Worm (Caenorhabditis elegans) whole organism, L2 larva: ENCODE measurements around the gene unc-47.

Experiments
- F13H6.1 ChIP-seq: sonication (generic microtip); optimal IDR thresholded peaks from 2 replicates; lab custom pipeline; 2016; ENCODE audit warnings: missing genetic modification characterization, missing compliant biosample characterization
- R02D3.7 ChIP-seq: fragments of 150-350 bp; optimal IDR thresholded peaks from 2 replicates; lab custom pipeline; 2014; ENCODE audit warnings: missing biosample characterization, missing genetic modification characterization
- Y55F3AM.14 ChIP-seq: fragments of 200-800 bp; sonication (Bioruptor generic); optimal IDR thresholded peaks from 2 replicates; lab custom pipeline; 2018; ENCODE audit warnings: mild to moderate bottlenecking, missing genetic modification characterization, missing compliant biosample characterization
- alr-1 ChIP-seq: fragments of 150-350 bp; optimal IDR thresholded peaks from 2 replicates; lab custom pipeline; 2014; ENCODE audit warnings: missing biosample characterization, missing genetic modification characterization
- ama-1 ChIP-seq: fragments of 150-350 bp; optimal IDR thresholded peaks from 2 replicates; lab custom pipeline; 2018; ENCODE audit warnings: inconsistent platforms
- blmp-1 ChIP-seq: sonication (generic microtip); optimal IDR thresholded peaks from 2 replicates; lab custom pipeline; 2017; ENCODE audit warnings: missing genetic modification characterization, mild to moderate bottlenecking, missing compliant biosample characterization, antibody characterized with exemption, moderate library complexity; ENCODE audit not compliant: insufficient read depth
- ceh-16 ChIP-seq: fragments of 150-350 bp; optimal IDR thresholded peaks from 2 replicates; lab custom pipeline; 2014; ENCODE audit warnings: missing biosample characterization, missing genetic modification characterization
- ceh-82 ChIP-seq: fragments of 150-350 bp; optimal IDR thresholded peaks from 2 replicates; lab custom pipeline; 2014; ENCODE audit warnings: missing biosample characterization, missing genetic modification characterization
- crh-2 ChIP-seq: sonication (generic microtip); optimal IDR thresholded peaks from 2 replicates; lab custom pipeline; 2017; ENCODE audit warnings: missing biosample characterization, missing genetic modification characterization
- elt-1 ChIP-seq: fragments of 150-350 bp; optimal IDR thresholded peaks from 2 replicates; lab custom pipeline; 2014; ENCODE audit warnings: missing biosample characterization, missing genetic modification characterization
- elt-3 ChIP-seq: sonication (generic microtip); optimal IDR thresholded peaks from 2 replicates; lab custom pipeline; 2017; ENCODE audit warnings: missing biosample characterization, missing genetic modification characterization
- gmeb-1 ChIP-seq: fragments of 150-350 bp; optimal IDR thresholded peaks from 2 replicates; lab custom pipeline; 2014; ENCODE audit warnings: missing biosample characterization, missing genetic modification characterization
- lin-11 ChIP-seq: fragments of 150-350 bp; sonication (generic microtip); optimal IDR thresholded peaks from 2 replicates; lab custom pipeline; 2014; ENCODE audit warnings: missing biosample characterization, missing genetic modification characterization, inconsistent platforms, mixed read lengths
- lin-13 ChIP-seq: fragments of 150-350 bp; optimal IDR thresholded peaks from 2 replicates; lab custom pipeline; 2014; ENCODE audit warnings: missing biosample characterization, missing genetic modification reagents, missing genetic modification characterization
- lin-39 ChIP-seq: fragments of 150-350 bp; optimal IDR thresholded peaks from 2 replicates; lab custom pipeline; 2014; ENCODE audit warnings: missing biosample characterization, missing genetic modification reagents, missing genetic modification characterization
- lsy-2 ChIP-seq, 2 experiments: fragments of 150-350 bp in 1 of 2; sonication (generic microtip) in 1 of 2; optimal IDR thresholded peaks; 2 replicates each; lab custom pipeline; 2014 to 2017; ENCODE audit warnings: missing biosample characterization in 2 of 2, missing genetic modification characterization in 2 of 2
- mab-5 ChIP-seq: fragments of 150-350 bp; optimal IDR thresholded peaks from 2 replicates; lab custom pipeline; 2014; ENCODE audit warnings: missing biosample characterization, missing genetic modification characterization
- mdl-1 ChIP-seq, 2 experiments: fragments of 150-350 bp in 1 of 2; sonication (generic microtip) in 1 of 2; optimal IDR thresholded peaks; 2 replicates each; lab custom pipeline; 2017; ENCODE audit warnings: missing biosample characterization in 2 of 2, missing genetic modification characterization in 2 of 2
- nhr-11 ChIP-seq: fragments of 150-350 bp; optimal IDR thresholded peaks from 2 replicates; lab custom pipeline; 2014; ENCODE audit warnings: missing biosample characterization, missing genetic modification characterization
- nhr-12 ChIP-seq: fragments of 150-350 bp; optimal IDR thresholded peaks from 2 replicates; lab custom pipeline; 2014; ENCODE audit warnings: missing biosample characterization, missing genetic modification characterization
- nhr-129 ChIP-seq: fragments of 150-350 bp; optimal IDR thresholded peaks from 2 replicates; lab custom pipeline; 2014; ENCODE audit warnings: missing biosample characterization, missing genetic modification characterization
- nhr-21 ChIP-seq: fragments of 150-350 bp; optimal IDR thresholded peaks from 2 replicates; lab custom pipeline; 2014; ENCODE audit warnings: missing biosample characterization, missing genetic modification characterization
- nhr-237 ChIP-seq: fragments of 150-350 bp; optimal IDR thresholded peaks from 2 replicates; lab custom pipeline; 2014; ENCODE audit warnings: missing biosample characterization, missing genetic modification characterization
- nhr-25 ChIP-seq: fragments of 150-350 bp; sonication (generic microtip); optimal IDR thresholded peaks from 3 replicates; lab custom pipeline; 2014; ENCODE audit warnings: missing biosample characterization, missing genetic modification characterization
- nhr-6 ChIP-seq: fragments of 150-350 bp; optimal IDR thresholded peaks from 2 replicates; lab custom pipeline; 2014; ENCODE audit warnings: missing biosample characterization, missing genetic modification characterization
- peb-1 ChIP-seq: fragments of 150-350 bp; optimal IDR thresholded peaks from 2 replicates; lab custom pipeline; 2014; ENCODE audit warnings: missing biosample characterization, missing genetic modification characterization
- sem-4 ChIP-seq: fragments of 150-350 bp; optimal IDR thresholded peaks from 2 replicates; lab custom pipeline; 2014; ENCODE audit warnings: missing biosample characterization, missing genetic modification reagents, missing genetic modification characterization
- sma-3 ChIP-seq: sonication (generic microtip); optimal IDR thresholded peaks from 2 replicates; lab custom pipeline; 2016; ENCODE audit warnings: missing genetic modification reagents, missing genetic modification characterization, missing compliant biosample characterization
- sma-9 ChIP-seq, 2 experiments: fragments of 150-350 bp in 1 of 2; sonication (generic microtip) in 1 of 2; optimal IDR thresholded peaks; 2 replicates each; lab custom pipeline; 2014 to 2016; ENCODE audit warnings: missing genetic modification characterization in 2 of 2, mild to moderate bottlenecking in 1 of 2, missing biosample characterization in 1 of 2, missing compliant biosample characterization in 1 of 2, missing genetic modification reagents in 1 of 2, moderate library complexity in 1 of 2
- snpc-4 ChIP-seq: fragments of 150-350 bp; optimal IDR thresholded peaks from 2 replicates; lab custom pipeline; 2014; ENCODE audit warnings: missing biosample characterization, missing genetic modification characterization
- unc-39 ChIP-seq: fragments of 150-350 bp; optimal IDR thresholded peaks from 2 replicates; lab custom pipeline; 2014; ENCODE audit warnings: missing biosample characterization, missing genetic modification characterization
- unc-55 ChIP-seq: fragments of 150-350 bp; sonication (generic microtip); optimal IDR thresholded peaks from 3 replicates; lab custom pipeline; 2014; ENCODE audit warnings: missing biosample characterization, missing genetic modification reagents, missing genetic modification characterization
- zag-1 ChIP-seq: fragments of 150-350 bp; optimal IDR thresholded peaks from 2 replicates; lab custom pipeline; 2014; ENCODE audit warnings: missing biosample characterization, missing genetic modification characterization
- ztf-4 ChIP-seq: fragments of 150-350 bp; optimal IDR thresholded peaks from 2 replicates; lab custom pipeline; 2014; ENCODE audit warnings: missing biosample characterization, missing genetic modification characterization

The unc-47 gene

DNA sequence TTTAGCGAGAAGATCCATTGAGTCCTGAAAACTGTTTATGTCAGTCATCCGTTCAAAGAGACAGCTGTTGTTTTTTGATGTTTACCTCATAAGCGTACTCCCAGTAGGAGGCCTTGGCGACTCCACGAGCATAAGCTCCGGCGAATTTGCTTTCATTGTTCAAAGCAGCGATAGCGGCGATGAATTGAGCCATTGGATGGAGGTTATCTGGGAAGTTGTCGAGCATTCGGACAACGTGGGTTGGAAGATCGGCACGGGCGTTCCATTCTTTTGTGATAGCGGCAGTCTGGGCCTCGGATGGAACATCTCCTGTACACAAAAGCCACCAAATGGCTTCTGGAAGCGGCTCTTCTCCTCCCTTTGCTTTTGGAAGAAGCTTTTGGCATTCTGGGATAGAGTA is 29.8 kb upstream of the unc-47 start:
- no peak for TF ChIP-seq R02D3.7 (tag; lab: Kevin White, UChicago)
- no peak for TF ChIP-seq unc-39 (tag; lab: Kevin White, UChicago)
- TF ChIP-seq mab-5 (tag; lab: Kevin White, UChicago): no peak
- no peak for TF ChIP-seq F13H6.1 (tag; lab: Kevin White, UChicago)
- no peak for TF ChIP-seq snpc-4 (tag; lab: Kevin White, UChicago)
- TF ChIP-seq, all 48 proteins: peak for 0

DNA sequence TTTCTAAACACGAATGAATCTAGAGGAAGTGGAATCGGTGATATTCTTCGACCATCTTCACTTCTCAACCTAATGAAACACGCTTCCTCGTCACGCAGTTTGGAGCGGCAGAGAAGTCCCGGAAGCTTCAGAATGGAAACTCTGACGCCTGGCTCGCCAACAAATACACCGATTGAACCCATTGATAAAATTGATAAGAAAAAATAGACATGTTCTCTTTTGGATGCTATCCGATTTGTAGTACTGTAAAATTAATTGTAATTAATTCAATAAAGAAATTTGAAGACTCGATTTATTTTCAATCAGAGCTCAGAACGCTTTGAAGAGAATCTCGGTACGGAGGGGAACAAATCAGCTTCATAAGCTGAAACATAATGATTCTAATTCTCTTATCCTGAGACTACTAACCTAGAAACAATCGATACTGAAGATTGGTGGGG is 28.5 kb upstream of the unc-47 start:
- TF ChIP-seq snpc-4 (tag; lab: Kevin White, UChicago) (no peak), nhr-6 (tag; lab: Kevin White, UChicago) (peak; percentile 13), crh-2 (peak; percentile 85), blmp-1 (tag; lab: Kevin White, UChicago) (peak; percentile 45), nhr-237 (no peak), nhr-25 (tag; lab: Kevin White, UChicago) (peak; percentile 59), nhr-11 (tag; lab: Kevin White, UChicago) (no peak), sma-9 (GFP tag; optimal IDR thresholded peaks at IDR 0.05; lab: Kevin White, UChicago) (peak; percentile 8), sma-9 (tag; optimal IDR thresholded peaks at IDR 0.05; lab: Kevin White, UChicago) (no peak), ztf-4 (peak; percentile 85), Y55F3AM.14 (GFP tag; lab: Kevin White, UChicago) (peak; percentile 41), ceh-82 (tag; lab: Kevin White, UChicago) (no peak), lsy-2 (tag; optimal IDR thresholded peaks at IDR 0.05; lab: Kevin White, UChicago) (peak in 1 of 2 experiments; percentile 80), ama-1 (lab: Kevin White, UChicago) (peak; percentile 89), lin-13 (GFP tag; lab: Kevin White, UChicago) (peak; percentile 58), nhr-129 (peak; percentile 6), gmeb-1 (peak; percentile 32), sma-3 (GFP tag; lab: Kevin White, UChicago) (peak; percentile 75), sem-4 (tag; lab: Kevin White, UChicago) (peak; percentile 58), F13H6.1 (tag; lab: Kevin White, UChicago) (peak; percentile 71), ceh-16 (no peak)

DNA sequence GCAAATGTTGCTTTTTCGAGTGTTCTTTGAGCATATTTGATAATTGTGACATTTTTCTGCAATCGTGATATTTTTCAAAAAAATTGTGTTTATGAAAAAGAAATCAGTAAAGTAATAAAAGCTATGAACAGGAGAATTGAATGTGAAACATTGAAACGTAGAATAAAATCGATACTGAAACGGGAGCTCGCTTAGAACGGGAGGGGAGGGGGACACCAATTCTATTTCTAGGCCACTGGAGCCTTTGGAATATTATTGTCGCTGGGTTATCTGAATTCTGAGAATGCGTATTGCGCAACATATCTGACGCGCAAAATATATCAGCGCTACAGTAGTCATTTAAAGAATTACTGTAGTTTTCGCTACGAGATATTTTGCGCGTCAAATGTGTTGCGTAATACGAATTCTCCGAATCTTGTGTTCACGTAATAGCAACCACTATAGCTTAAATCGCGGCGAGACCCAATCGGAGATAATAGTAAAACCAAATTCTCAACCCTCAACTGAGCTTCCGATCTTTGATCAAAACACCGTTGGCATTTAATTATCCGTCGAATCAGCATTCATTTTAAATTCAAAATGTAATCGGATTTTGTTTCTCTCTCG is 25.9 kb upstream of the unc-47 start, which contains the start of the genes blos-1 and best-18:
Gene blos-1 (minus strand): TSS at position 58 of the 606 bp plus-strand sequence.
Gene best-18 (plus strand): TSS at position 508 of the 606 bp plus-strand sequence.
- TF ChIP-seq snpc-4 (tag; lab: Kevin White, UChicago) (no peak), sma-3 (GFP tag; lab: Kevin White, UChicago) (no peak), unc-55 (GFP tag; lab: Kevin White, UChicago) (peak; percentile 18), lsy-2 (tag; optimal IDR thresholded peaks at IDR 0.05; lab: Kevin White, UChicago) (peak in 1 of 2 experiments; percentile 19)

DNA sequence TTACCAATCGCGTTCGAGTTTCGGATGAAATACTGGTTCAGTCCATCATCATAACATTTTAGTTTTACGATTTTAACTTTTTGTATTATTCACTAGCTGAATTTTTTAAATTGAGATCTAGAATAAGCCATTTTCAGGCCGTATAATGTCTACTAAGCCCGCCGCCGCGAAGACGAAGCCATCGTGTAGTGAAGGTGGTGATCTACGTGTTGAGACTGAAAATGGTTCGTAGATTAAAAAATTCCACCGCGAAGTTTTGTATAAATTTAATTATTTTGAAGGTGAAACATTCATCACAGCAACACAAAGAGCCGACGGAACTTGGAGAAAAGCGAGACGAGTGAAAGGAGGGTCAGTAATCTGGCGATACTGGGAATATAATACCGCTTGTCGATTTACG is 23.6 kb upstream of the unc-47 start, which contains the start of gene T20G5.9:
Gene T20G5.9 (plus strand): TSS at position 138 of the 400 bp plus-strand sequence.
- TF ChIP-seq mab-5 (tag; lab: Kevin White, UChicago) (no peak), blmp-1 (tag; lab: Kevin White, UChicago) (no peak), ceh-82 (tag; lab: Kevin White, UChicago) (no peak), Y55F3AM.14 (GFP tag; lab: Kevin White, UChicago) (no peak), lin-11 (no peak), sem-4 (tag; lab: Kevin White, UChicago) (no peak), elt-3 (tag; lab: Kevin White, UChicago) (no peak), peb-1 (tag; lab: Kevin White, UChicago) (no peak), elt-1 (tag; lab: Kevin White, UChicago) (no peak), alr-1 (tag; lab: Kevin White, UChicago) (no peak), nhr-25 (tag; lab: Kevin White, UChicago) (no peak), nhr-12 (no peak), mdl-1 (tag; optimal IDR thresholded peaks at IDR 0.05; lab: Kevin White, UChicago) (no peak), lin-39 (tag; lab: Kevin White, UChicago) (no peak), nhr-237 (no peak), crh-2 (no peak), nhr-21 (tag; lab: Kevin White, UChicago) (no peak), zag-1 (no peak)
- TF ChIP-seq, all 48 proteins: peak for 0
